Worm (Caenorhabditis elegans): Measurements from ENCODE around the gene obr-2.
A peak's percentile ranks its signal among the peaks of the same experiment; 100 is the strongest.

obr-2 gene

ce11 chrV:15002184-15002690, 11.8 kb downstream of the obr-2 start, which contains the start of the genes fib-1 and mut-15 (continued):
- TF ChIP-seq gei-17 (GFP tag; optimal IDR thresholded peaks at IDR 0.05) (no peak), attf-6 (GFP tag; IDR thresholded peaks at IDR 0.05) (0 out of 2 replicates have a peak, but pooled peaks have one; percentile 42), F23B12.7 (tag; optimal IDR thresholded peaks at IDR 0.05; ENCODE audit: insufficient read depth) (peak; percentile 86), snpc-4 (GFP tag; optimal IDR thresholded peaks at IDR 0.05) (peak; percentile 69), snpc-4 (tag; optimal IDR thresholded peaks at IDR 0.05) (peak; percentile 66 to 83 (median 75)), cebp-1 (GFP tag; IDR thresholded peaks at IDR 0.05) (peak; percentile 46; the same call in 1 of the 2 replicates), cebp-1 (tag; optimal IDR thresholded peaks at IDR 0.05) (peak; percentile 84), Y67H2A.10 (GFP tag; conservative IDR thresholded peaks at IDR 0.05) (peak; percentile 76; the same call in 1 of the 2 replicates), akir-1 (GFP tag; optimal IDR thresholded peaks at IDR 0.05) (peak; percentile 47), somi-1 (GFP tag; optimal IDR thresholded peaks at IDR 0.05) (peak; percentile 41), let-526 (GFP tag; IDR thresholded peaks at IDR 0.05) (0 out of 2 replicates have a peak, but pooled peaks have one; percentile 61)

ce11 chrV:15001536-15001935, 12.5 kb downstream of the obr-2 start:
- no peak for TF ChIP-seq rcor-1 (GFP tag; IDR thresholded peaks at IDR 0.05)
- TF ChIP-seq dox-1 (GFP tag; IDR thresholded peaks at IDR 0.05) = peak; percentile 11; the same call in 1 of the 2 replicates
- TF ChIP-seq F57A8.1 (GFP tag; optimal IDR thresholded peaks at IDR 0.05) = peak; percentile 20
- no peak for TF ChIP-seq rec-8 (tag; optimal IDR thresholded peaks at IDR 0.05)
- TF ChIP-seq B0035.1 (tag; optimal IDR thresholded peaks at IDR 0.05) = no peak
- no peak for TF ChIP-seq ets-4 (GFP tag; optimal IDR thresholded peaks at IDR 0.05)
- peak; percentile 2 for TF ChIP-seq sptf-2 (GFP tag; optimal IDR thresholded peaks at IDR 0.05)
- no peak for TF ChIP-seq madf-10 (tag; optimal IDR thresholded peaks at IDR 0.05)
- TF ChIP-seq C17E4.6 (GFP tag; IDR thresholded peaks at IDR 0.05) = no peak
- TF ChIP-seq atf-7 (tag; optimal IDR thresholded peaks at IDR 0.05) = no peak
- peak; percentile 78 for TF ChIP-seq egrh-3 (GFP tag; IDR thresholded peaks at IDR 0.05)
- no peak for TF ChIP-seq athp-1 (tag; optimal IDR thresholded peaks at IDR 0.05)
- TF ChIP-seq tbx-9 (tag; optimal IDR thresholded peaks at IDR 0.05; ENCODE audit: borderline replicate concordance) = no peak
- peak; percentile 35; the same call in 1 of the 2 replicates for TF ChIP-seq attf-6 (GFP tag; IDR thresholded peaks at IDR 0.05)
- no peak for TF ChIP-seq C06A6.2 (GFP tag; conservative IDR thresholded peaks at IDR 0.05)
- no peak for TF ChIP-seq F55B11.4 (tag; optimal IDR thresholded peaks at IDR 0.05; ENCODE audit: borderline replicate concordance, insufficient read depth)
- TF ChIP-seq mes-4 (tag; optimal IDR thresholded peaks at IDR 0.05) = no peak
- TF ChIP-seq mxl-1 (tag; optimal IDR thresholded peaks at IDR 0.05) = no peak
- no peak for TF ChIP-seq ceh-40 (GFP tag; IDR thresholded peaks at IDR 0.05)
- no peak for TF ChIP-seq ceh-91 (GFP tag; IDR thresholded peaks at IDR 0.05)
- no peak for TF ChIP-seq egl-44 (GFP tag; IDR thresholded peaks at IDR 0.05)
- TF ChIP-seq madf-6 (GFP tag; IDR thresholded peaks at IDR 0.05) = no peak
- no peak for TF ChIP-seq somi-1 (GFP tag; optimal IDR thresholded peaks at IDR 0.05)
- TF ChIP-seq Y53G8AR.9 (GFP tag; conservative IDR thresholded peaks at IDR 0.05) = no peak
- no peak for TF ChIP-seq nhr-27 (tag; optimal IDR thresholded peaks at IDR 0.05)
- TF ChIP-seq hlh-12 (tag; optimal IDR thresholded peaks at IDR 0.05) = no peak
- no peak for TF ChIP-seq F23B12.7 (tag; optimal IDR thresholded peaks at IDR 0.05; ENCODE audit: insufficient read depth)
- peak; percentile 87 for TF ChIP-seq zfh-2 (GFP tag; conservative IDR thresholded peaks at IDR 0.05)
- no peak for TF ChIP-seq ama-1 (optimal IDR thresholded peaks at IDR 0.05)
- no peak for TF ChIP-seq ama-1 (GFP tag; optimal IDR thresholded peaks at IDR 0.05)
- TF ChIP-seq Y79H2A.3 (GFP tag; conservative IDR thresholded peaks at IDR 0.05) = no peak
- TF ChIP-seq hlh-26 (GFP tag; conservative IDR thresholded peaks at IDR 0.05) = no peak
- TF ChIP-seq nfya-2 (GFP tag; IDR thresholded peaks at IDR 0.05) = no peak
- TF ChIP-seq ceh-79 (tag; optimal IDR thresholded peaks at IDR 0.05) = no peak
- TF ChIP-seq ceh-27 (GFP tag; optimal IDR thresholded peaks at IDR 0.05) = no peak
- TF ChIP-seq nhr-120 (GFP tag; IDR thresholded peaks at IDR 0.05) = no peak
- no peak for TF ChIP-seq B0019.2 (GFP tag; conservative IDR thresholded peaks at IDR 0.05)
- TF ChIP-seq mel-28 (tag; optimal IDR thresholded peaks at IDR 0.05; ENCODE audit: borderline replicate concordance) = no peak
- TF ChIP-seq unc-130 (GFP tag; optimal IDR thresholded peaks at IDR 0.05) = no peak
